Worm (Caenorhabditis elegans) whole organism, L4 larva: ENCODE measurements around the gene eak-3.

Experiments used
- D1046.2 ChIP-seq: fragments of 200-800 bp; sonication (Bioruptor generic); IDR thresholded peaks from 2 replicates; pipeline ENCODE4 v1.3.6; 2022; ENCODE audit warnings: missing genetic modification characterization, missing compliant biosample characterization
- T26A8.4 ChIP-seq: fragments of 200-800 bp; sonication (Bioruptor generic); IDR thresholded peaks from 2 replicates; pipeline ENCODE4 v1.3.6; 2022; ENCODE audit warnings: missing genetic modification characterization, missing compliant biosample characterization
- Y105C5A.15 ChIP-seq: fragments of 200-800 bp; sonication (Bioruptor generic); IDR thresholded peaks from 2 replicates; pipeline ENCODE4 v1.3.6; 2022; ENCODE audit warnings: missing genetic modification characterization, missing compliant biosample characterization
- aha-1 ChIP-seq: fragments of 150-350 bp; peaks from one replicate; lab custom pipeline; 2014; ENCODE audit warnings: missing biosample characterization, missing genetic modification characterization
- aly-2 ChIP-seq: sonication (generic microtip); optimal IDR thresholded peaks from 2 replicates; lab custom pipeline; 2018; ENCODE audit warnings: missing biosample characterization, missing genetic modification characterization
- ceh-20 ChIP-seq: fragments of 200-800 bp; sonication (Bioruptor generic); IDR thresholded peaks from 2 replicates; pipeline ENCODE4 v1.3.6; 2022; ENCODE audit warnings: missing genetic modification reagents, missing genetic modification characterization, missing compliant biosample characterization
- ctbp-1 ChIP-seq: fragments of 200-800 bp; sonication (Bioruptor generic); IDR thresholded peaks from 2 replicates; pipeline ENCODE4 v1.3.6; 2022; ENCODE audit warnings: missing genetic modification reagents, missing genetic modification characterization, missing compliant biosample characterization
- daf-16 ChIP-seq, 3 experiments: sonication (generic microtip); optimal IDR thresholded peaks; 2 replicates each; lab custom pipeline; 2016 to 2017; ENCODE audit warnings: missing genetic modification characterization in 3 of 3, missing genetic modification reagents in 3 of 3, mild to moderate bottlenecking in 2 of 3, missing compliant biosample characterization in 2 of 3, missing biosample characterization in 1 of 3, moderate library complexity in 1 of 3
- dmd-6 ChIP-seq: fragments of 200-800 bp; sonication (Bioruptor generic); IDR thresholded peaks from 2 replicates; pipeline ENCODE4 v1.3.6; 2022; ENCODE audit warnings: missing genetic modification reagents, missing genetic modification characterization, missing compliant biosample characterization
- dmd-8 ChIP-seq: fragments of 200-800 bp; sonication (Bioruptor generic); IDR thresholded peaks from 2 replicates; pipeline ENCODE4 v1.3.6; 2022; ENCODE audit warnings: missing genetic modification characterization, missing compliant biosample characterization
- dmd-9 ChIP-seq: fragments of 200-800 bp; sonication (Bioruptor generic); IDR thresholded peaks from 2 replicates; pipeline ENCODE4 v1.3.6; 2022; ENCODE audit warnings: missing genetic modification reagents, missing genetic modification characterization, missing compliant biosample characterization
- duxl-1 ChIP-seq: sonication (generic microtip); optimal IDR thresholded peaks from 2 replicates; lab custom pipeline; 2016; ENCODE audit warnings: mild to moderate bottlenecking, missing genetic modification characterization, moderate library complexity, missing compliant biosample characterization; ENCODE audit not compliant: poor library complexity
- dve-1 ChIP-seq: sonication (generic microtip); optimal IDR thresholded peaks from 2 replicates; lab custom pipeline; 2017; ENCODE audit warnings: antibody characterized with exemption, mild to moderate bottlenecking, missing genetic modification characterization, missing compliant biosample characterization; ENCODE audit not compliant: insufficient read depth
- egl-43 ChIP-seq: fragments of 200-800 bp; sonication (Bioruptor generic); IDR thresholded peaks from 2 replicates; pipeline ENCODE4 v1.3.6; 2022; ENCODE audit warnings: missing genetic modification reagents, missing genetic modification characterization, missing compliant biosample characterization
- gei-8 ChIP-seq: fragments of 200-800 bp; sonication (Bioruptor generic); optimal IDR thresholded peaks from 2 replicates; lab custom pipeline; 2018; ENCODE audit warnings: mild to moderate bottlenecking, missing genetic modification characterization, missing compliant biosample characterization
- hlh-11 ChIP-seq: fragments of 200-800 bp; sonication (Bioruptor generic); optimal IDR thresholded peaks from 2 replicates; lab custom pipeline; 2018; ENCODE audit warnings: mild to moderate bottlenecking, missing genetic modification characterization, missing compliant biosample characterization
- hlh-30 ChIP-seq: sonication (generic microtip); optimal IDR thresholded peaks from 2 replicates; lab custom pipeline; 2017; ENCODE audit warnings: antibody characterized with exemption, mild to moderate bottlenecking, missing genetic modification characterization, missing compliant biosample characterization; ENCODE audit not compliant: insufficient read depth
- hmg-1.1 ChIP-seq: fragments of 200-800 bp; sonication (Bioruptor generic); IDR thresholded peaks from 2 replicates; pipeline ENCODE4 v1.3.6; 2022; ENCODE audit warnings: missing genetic modification reagents, missing genetic modification characterization, missing compliant biosample characterization
- lim-7 ChIP-seq: fragments of 200-800 bp; sonication (Bioruptor generic); IDR thresholded peaks from 2 replicates; pipeline ENCODE4 v1.3.6; 2022; ENCODE audit warnings: missing genetic modification characterization, missing compliant biosample characterization
- lin-13 ChIP-seq: fragments of 150-350 bp; optimal IDR thresholded peaks from 2 replicates; lab custom pipeline; 2014; ENCODE audit warnings: missing biosample characterization, missing genetic modification reagents, missing genetic modification characterization
- lin-38 ChIP-seq: fragments of 200-800 bp; sonication (Bioruptor generic); IDR thresholded peaks from 2 replicates; pipeline ENCODE4 v1.3.6; 2022; ENCODE audit warnings: missing genetic modification reagents, missing genetic modification characterization, missing compliant biosample characterization
- lir-3 ChIP-seq: sonication (generic microtip); optimal IDR thresholded peaks from 2 replicates; lab custom pipeline; 2016; ENCODE audit warnings: mild to moderate bottlenecking, missing genetic modification characterization, missing compliant biosample characterization
- mdt-29 ChIP-seq: fragments of 200-800 bp; sonication (Bioruptor generic); IDR thresholded peaks from 2 replicates; pipeline ENCODE4 v1.3.6; 2022; ENCODE audit warnings: missing genetic modification reagents, missing genetic modification characterization, missing compliant biosample characterization
- mes-2 ChIP-seq: sonication (generic microtip); optimal IDR thresholded peaks from 2 replicates; lab custom pipeline; 2016; ENCODE audit warnings: missing genotype, mild to moderate bottlenecking, missing genetic modification characterization, missing compliant biosample characterization; ENCODE audit not compliant: poor library complexity, severe bottlenecking
- nhr-10 ChIP-seq: fragments of 150-350 bp; optimal IDR thresholded peaks from 2 replicates; lab custom pipeline; 2014; ENCODE audit warnings: missing biosample characterization, missing genetic modification characterization
- nhr-111 ChIP-seq: fragments of 200-800 bp; sonication (Bioruptor generic); optimal IDR thresholded peaks from 2 replicates; lab custom pipeline; 2018; ENCODE audit warnings: mild to moderate bottlenecking, missing genetic modification characterization, missing compliant biosample characterization
- nhr-25 ChIP-seq: sonication (generic microtip); optimal IDR thresholded peaks from 2 replicates; lab custom pipeline; 2017; ENCODE audit warnings: missing genetic modification characterization, mild to moderate bottlenecking, missing compliant biosample characterization, antibody characterized with exemption, moderate library complexity, borderline replicate concordance; ENCODE audit not compliant: insufficient read depth
- nhr-28 ChIP-seq: fragments of 150-350 bp; optimal IDR thresholded peaks from 2 replicates; lab custom pipeline; 2014; ENCODE audit warnings: missing biosample characterization, missing genetic modification characterization
- nhr-48 ChIP-seq: sonication (generic microtip); optimal IDR thresholded peaks from 2 replicates; lab custom pipeline; 2016; ENCODE audit warnings: mild to moderate bottlenecking, missing genetic modification characterization, missing compliant biosample characterization
- nhr-77 ChIP-seq: fragments of 150-350 bp; optimal IDR thresholded peaks from 2 replicates; lab custom pipeline; 2014; ENCODE audit warnings: missing biosample characterization, missing genetic modification characterization
- pha-4 ChIP-seq, 2 experiments: fragments of 150-350 bp in 1 of 2; fragments of 200-800 bp in 1 of 2; sonication (Bioruptor generic) in 1 of 2; IDR thresholded peaks in 1 of 2; optimal IDR thresholded peaks in 1 of 2; 2 replicates each; pipeline versions ENCODE4 v1.3.6 to Lab custom; 2014 to 2022; ENCODE audit warnings: missing genetic modification characterization in 2 of 2, missing genetic modification reagents in 2 of 2, missing biosample characterization in 1 of 2, missing compliant biosample characterization in 1 of 2
- set-16 ChIP-seq: fragments of 200-800 bp; sonication (Bioruptor generic); IDR thresholded peaks from 2 replicates; pipeline ENCODE4 v1.3.6; 2022; ENCODE audit warnings: missing genetic modification reagents, missing genetic modification characterization, missing compliant biosample characterization
- skn-1 ChIP-seq: fragments of 150-350 bp; optimal IDR thresholded peaks from 2 replicates; lab custom pipeline; 2014; ENCODE audit warnings: missing biosample characterization, missing genetic modification characterization
- snpc-1.2 ChIP-seq: fragments of 200-800 bp; sonication (Bioruptor generic); IDR thresholded peaks from 2 replicates; pipeline ENCODE4 v1.3.6; 2022; ENCODE audit warnings: missing genetic modification reagents, missing genetic modification characterization, missing compliant biosample characterization
- snpc-4 ChIP-seq: fragments of 150-350 bp; optimal IDR thresholded peaks from 2 replicates; lab custom pipeline; 2014; ENCODE audit warnings: missing biosample characterization, missing genetic modification characterization
- spr-1 ChIP-seq: sonication (generic microtip); optimal IDR thresholded peaks from 2 replicates; lab custom pipeline; 2016; ENCODE audit warnings: mild to moderate bottlenecking, missing genetic modification characterization, missing compliant biosample characterization
- vab-7 ChIP-seq: fragments of 200-800 bp; sonication (Bioruptor generic); IDR thresholded peaks from 2 replicates; pipeline ENCODE4 v1.3.6; 2022; ENCODE audit warnings: missing genetic modification reagents, missing genetic modification characterization, missing compliant biosample characterization
- zag-1 ChIP-seq: fragments of 150-350 bp; optimal IDR thresholded peaks from 2 replicates; lab custom pipeline; 2014; ENCODE audit warnings: missing biosample characterization, missing genetic modification characterization
- zip-2 ChIP-seq: fragments of 150-350 bp; optimal IDR thresholded peaks from 2 replicates; lab custom pipeline; 2014; ENCODE audit warnings: missing biosample characterization, missing genetic modification characterization

The eak-3 gene

DNA sequence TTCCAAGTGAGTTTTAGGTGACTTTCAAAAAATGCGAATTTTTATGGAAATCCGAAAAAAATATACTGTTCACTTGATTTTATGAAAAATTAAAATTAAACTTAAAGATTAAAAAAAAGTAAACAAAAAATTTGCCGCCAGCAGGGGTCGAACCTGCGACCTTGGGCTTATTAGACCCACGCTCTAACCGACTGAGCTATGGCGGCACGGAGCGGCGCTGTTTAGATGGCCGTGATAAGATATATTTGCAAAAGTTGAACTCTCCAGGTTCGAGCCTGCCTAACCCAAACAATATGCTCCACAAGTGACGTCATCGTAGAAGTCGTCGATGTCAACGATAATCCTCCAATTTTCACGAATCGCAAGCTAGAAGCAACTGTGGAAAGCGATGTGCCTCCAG, 11.7 kb downstream of the eak-3 start:
- peak; percentile 38 for TF ChIP-seq mes-2 (tag; lab: Kevin White, UChicago)
- TF ChIP-seq set-16 (GFP tag; lab: Robert Waterston, UW): no peak
- TF ChIP-seq Y105C5A.15 (GFP tag; lab: Robert Waterston, UW): no peak
- no peak for TF ChIP-seq duxl-1
- TF ChIP-seq ceh-20: no peak
- TF ChIP-seq nhr-25 (tag; lab: Kevin White, UChicago): no peak
- peak; percentile 0 for TF ChIP-seq lin-13 (GFP tag; lab: Kevin White, UChicago)
- no peak for TF ChIP-seq hlh-30 (tag; lab: Kevin White, UChicago)
- TF ChIP-seq lir-3: no peak
- TF ChIP-seq hmg-1.1 (GFP tag; lab: Robert Waterston, UW): no peak
- TF ChIP-seq zag-1 (tag; lab: Kevin White, UChicago): no peak
- TF ChIP-seq pha-4 (GFP tag; IDR thresholded peaks at IDR 0.05; lab: Robert Waterston, UW): peak; percentile 60; the same call in 1 of the 2 replicates
- TF ChIP-seq pha-4 (tag; optimal IDR thresholded peaks at IDR 0.05; lab: Kevin White, UChicago): no peak
- no peak for TF ChIP-seq skn-1
- no peak for TF ChIP-seq nhr-48
- TF ChIP-seq vab-7 (GFP tag; lab: Robert Waterston, UW): peak; percentile 27; the same call in 1 of the 2 replicates
- TF ChIP-seq hlh-11 (tag; lab: Kevin White, UChicago): no peak
- TF ChIP-seq lim-7 (GFP tag; lab: Robert Waterston, UW): 0 out of 2 replicates have a peak, but pooled peaks have one; percentile 45
- no peak for TF ChIP-seq aha-1 (tag; lab: Kevin White, UChicago)
- TF ChIP-seq T26A8.4 (GFP tag; lab: Robert Waterston, UW): no peak
- TF ChIP-seq lin-38: peak; percentile 27
- no peak for TF ChIP-seq nhr-77 (tag; lab: Kevin White, UChicago)
- no peak for TF ChIP-seq dmd-8 (GFP tag; lab: Robert Waterston, UW)
- peak; percentile 67 for TF ChIP-seq snpc-1.2 (GFP tag; lab: Robert Waterston, UW)
- TF ChIP-seq dmd-6 (GFP tag; lab: Robert Waterston, UW): peak; percentile 31
- peak; percentile 8 for TF ChIP-seq spr-1 (tag; lab: Kevin White, UChicago)
- TF ChIP-seq aly-2 (tag; lab: Kevin White, UChicago): no peak
- no peak for TF ChIP-seq mdt-29 (GFP tag; lab: Robert Waterston, UW)
- TF ChIP-seq D1046.2 (GFP tag; lab: Robert Waterston, UW): no peak
- TF ChIP-seq gei-8 (GFP tag; lab: Kevin White, UChicago): no peak
- TF ChIP-seq nhr-28 (tag; lab: Kevin White, UChicago): no peak
- TF ChIP-seq nhr-111: no peak
- TF ChIP-seq dve-1: no peak

DNA sequence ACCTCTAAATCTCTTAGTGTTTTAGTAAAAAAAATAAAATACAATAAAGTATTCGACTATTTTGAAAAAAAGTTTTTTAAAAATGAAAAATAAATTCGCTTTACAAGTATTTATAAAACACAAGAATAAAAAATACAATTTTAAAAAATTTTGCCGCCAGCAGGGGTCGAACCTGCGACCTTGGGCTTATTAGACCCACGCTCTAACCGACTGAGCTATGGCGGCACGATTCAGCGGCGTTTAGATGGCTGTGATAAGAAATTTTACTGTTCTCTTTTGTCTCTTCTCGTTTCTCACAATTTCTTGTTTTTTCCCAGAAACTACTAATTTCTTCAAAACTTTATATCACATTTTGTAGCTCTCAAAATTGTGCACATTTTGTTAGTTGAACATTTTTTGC, 13.2 kb downstream of the eak-3 start:
- TF ChIP-seq zip-2 (tag; lab: Kevin White, UChicago) (no peak), dve-1 (no peak), duxl-1 (no peak), mdt-29 (GFP tag; lab: Robert Waterston, UW) (no peak), pha-4 (GFP tag; IDR thresholded peaks at IDR 0.05; lab: Robert Waterston, UW) (0 out of 2 replicates have a peak, but pooled peaks have one; percentile 37), pha-4 (tag; optimal IDR thresholded peaks at IDR 0.05; lab: Kevin White, UChicago) (no peak), hmg-1.1 (GFP tag; lab: Robert Waterston, UW) (0 out of 2 replicates have a peak, but pooled peaks have one; percentile 15), dmd-6 (GFP tag; lab: Robert Waterston, UW) (0 out of 2 replicates have a peak, but pooled peaks have one; percentile 9), aha-1 (tag; lab: Kevin White, UChicago) (no peak), dmd-8 (GFP tag; lab: Robert Waterston, UW) (no peak), ctbp-1 (no peak), vab-7 (GFP tag; lab: Robert Waterston, UW) (0 out of 2 replicates have a peak, but pooled peaks have one; percentile 29), lim-7 (GFP tag; lab: Robert Waterston, UW) (peak; percentile 59; the same call in 1 of the 2 replicates), lin-38 (peak; percentile 68), egl-43 (GFP tag; lab: Robert Waterston, UW) (peak; percentile 52; the same call in 1 of the 2 replicates), dmd-9 (GFP tag; lab: Robert Waterston, UW) (no peak), ceh-20 (no peak), snpc-4 (tag; lab: Kevin White, UChicago) (no peak), daf-16 (GFP tag; optimal IDR thresholded peaks at IDR 0.05; lab: Kevin White, UChicago) (peak in 1 of 2 experiments; percentile 19), daf-16 (tag; optimal IDR thresholded peaks at IDR 0.05; lab: Kevin White, UChicago) (no peak), nhr-10 (tag; lab: Kevin White, UChicago) (no peak)
